Fruit fly (Drosophila melanogaster): Measurements from ENCODE around the gene ppk30.

DNA sequence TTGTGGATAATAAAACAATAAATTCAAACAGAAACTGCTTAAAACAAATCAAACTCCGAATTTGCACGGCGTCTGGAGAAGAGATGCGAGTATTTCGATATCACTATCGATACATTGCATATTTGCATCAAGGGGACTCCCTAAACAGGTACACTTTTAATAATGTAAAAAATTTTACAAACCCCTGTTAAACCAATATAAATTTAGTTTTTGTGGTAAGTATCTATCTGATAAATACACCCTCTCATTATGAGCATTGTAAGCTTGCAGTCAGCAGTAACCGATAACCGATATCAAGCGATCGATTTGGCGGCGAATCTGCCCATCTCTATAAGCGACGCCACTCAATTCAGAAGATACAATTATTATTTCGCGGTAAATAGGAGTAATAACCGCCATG is 6.4 kb downstream of the ppk30 start, which contains the start of the genes Bub3 and Cap-D2:
- TF ChIP-seq OdsH (GFP tag; optimal IDR thresholded peaks at IDR 0.05), result peak; percentile 41
- peak; percentile 69 for TF ChIP-seq rgr (GFP tag; optimal IDR thresholded peaks at IDR 0.05)
- TF ChIP-seq Hr78 (GFP tag; optimal IDR thresholded peaks at IDR 0.05), result no peak
- peak; percentile 25 for TF ChIP-seq psq (GFP tag; optimal IDR thresholded peaks at IDR 0.05)
- TF ChIP-seq Mio (GFP tag; optimal IDR thresholded peaks at IDR 0.05), result no peak
- TF ChIP-seq CrebA (GFP tag; optimal IDR thresholded peaks at IDR 0.05; ENCODE audit: borderline replicate concordance), result no peak
- TF ChIP-seq jim (GFP tag; optimal IDR thresholded peaks at IDR 0.05), result no peak
- peak; percentile 71 for TF ChIP-seq fru (GFP tag; optimal IDR thresholded peaks at IDR 0.05)
- peak; percentile 63 for TF ChIP-seq br (GFP tag; optimal IDR thresholded peaks at IDR 0.05)
- TF ChIP-seq pan (optimal IDR thresholded peaks at IDR 0.05), result no peak
- no peak for TF ChIP-seq dl (GFP tag; optimal IDR thresholded peaks at IDR 0.05; ENCODE audit: insufficient read depth in 1 of 2, partially characterized antibody in 2 of 2)
- no peak for TF ChIP-seq Abd-B (GFP tag; optimal IDR thresholded peaks at IDR 0.05)
- TF ChIP-seq sage (GFP tag; optimal IDR thresholded peaks at IDR 0.05), result no peak
- TF ChIP-seq Hr83 (GFP tag; optimal IDR thresholded peaks at IDR 0.05; ENCODE audit: poor library complexity, severe bottlenecking), result no peak
